Fruit fly (Drosophila melanogaster) whole organism: ENCODE data around the gene Ythdc1.

Experiments used
- CG8478 ChIP-seq: fragments of >200 bp; optimal IDR thresholded peaks from 2 replicates; lab custom pipeline; 2018; ENCODE audit warnings: inconsistent platforms
- Dll ChIP-seq: fragments of >200 bp; optimal IDR thresholded peaks from 2 replicates; lab custom pipeline; 2017
- EcR ChIP-seq, 2 experiments: fragments of >200 bp; optimal IDR thresholded peaks; 2 replicates each; lab custom pipeline; 2017; ENCODE audit warnings: missing biosample characterization in 2 of 2, missing genetic modification characterization in 2 of 2, missing genetic modification reagents in 2 of 2
- pan ChIP-seq: fragments of >200 bp; optimal IDR thresholded peaks from 2 replicates; lab custom pipeline; 2017
- psq ChIP-seq: fragments of >200 bp; optimal IDR thresholded peaks from 2 replicates; lab custom pipeline; 2017
- usp ChIP-seq: fragments of >200 bp; optimal IDR thresholded peaks from 2 replicates; lab custom pipeline; 2017; ENCODE audit warnings: missing biosample characterization, missing genetic modification characterization, mixed read lengths

Ythdc1 gene

DNA sequence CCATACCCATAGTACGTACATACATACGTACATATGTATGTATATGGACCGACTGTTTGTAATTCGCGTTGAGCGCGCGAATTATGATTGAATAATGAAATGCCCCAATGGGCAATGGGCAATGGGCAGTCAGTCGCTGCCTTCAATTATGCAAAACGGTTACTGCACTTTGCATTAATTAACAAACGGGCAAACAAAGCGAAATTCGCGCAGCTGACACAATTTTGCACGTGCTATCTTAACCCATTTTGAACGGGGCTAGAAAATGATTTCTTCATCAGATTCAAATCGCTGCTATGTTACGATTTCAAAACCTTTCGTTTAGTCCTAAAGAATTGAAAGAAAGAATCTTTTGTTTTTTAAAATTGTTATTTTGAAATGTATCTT, 25.9 kb upstream of the Ythdc1 start:
- no peak for TF ChIP-seq EcR (GFP tag; optimal IDR thresholded peaks at IDR 0.05; lab: Kevin White, UChicago)
- TF ChIP-seq Dll: no peak

DNA sequence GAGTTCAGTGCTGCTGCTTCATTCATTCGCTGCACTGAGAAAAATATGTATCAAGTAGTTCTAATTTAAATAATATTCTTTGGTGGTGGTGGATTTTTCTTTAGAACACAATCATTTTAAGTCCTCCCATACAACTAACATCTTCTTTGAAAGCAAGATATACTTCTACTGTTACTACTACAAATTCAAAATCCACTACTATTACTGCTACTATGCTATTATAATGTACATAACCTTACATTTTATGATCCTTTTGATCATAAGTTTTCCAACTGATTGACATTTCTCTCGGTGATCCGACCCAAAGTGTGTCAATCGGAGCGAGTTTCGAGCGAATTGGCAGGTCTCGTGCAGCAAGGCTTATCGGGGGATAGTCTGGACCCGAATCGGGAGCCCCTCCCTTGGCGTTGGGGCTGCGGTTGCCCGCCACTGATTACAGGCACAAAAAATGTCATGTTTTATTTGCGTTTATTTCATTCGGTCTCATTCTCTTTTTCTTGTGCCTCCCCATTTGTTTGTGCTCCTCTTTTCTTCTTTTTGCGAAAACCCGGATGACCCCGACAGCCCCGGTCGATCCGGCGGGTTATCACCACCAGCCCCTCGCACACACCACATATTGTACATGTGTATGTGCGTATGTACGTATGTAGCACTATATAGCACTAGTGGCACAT, 25.4 kb upstream of the Ythdc1 start:
- no peak for TF ChIP-seq CG8478
- TF ChIP-seq Dll: no peak
- TF ChIP-seq usp: no peak
- no peak for TF ChIP-seq EcR (GFP tag; optimal IDR thresholded peaks at IDR 0.05; lab: Kevin White, UChicago)
- no peak for TF ChIP-seq pan (lab: Kevin White, UChicago)
- no peak for TF ChIP-seq psq (lab: Kevin White, UChicago)

DNA sequence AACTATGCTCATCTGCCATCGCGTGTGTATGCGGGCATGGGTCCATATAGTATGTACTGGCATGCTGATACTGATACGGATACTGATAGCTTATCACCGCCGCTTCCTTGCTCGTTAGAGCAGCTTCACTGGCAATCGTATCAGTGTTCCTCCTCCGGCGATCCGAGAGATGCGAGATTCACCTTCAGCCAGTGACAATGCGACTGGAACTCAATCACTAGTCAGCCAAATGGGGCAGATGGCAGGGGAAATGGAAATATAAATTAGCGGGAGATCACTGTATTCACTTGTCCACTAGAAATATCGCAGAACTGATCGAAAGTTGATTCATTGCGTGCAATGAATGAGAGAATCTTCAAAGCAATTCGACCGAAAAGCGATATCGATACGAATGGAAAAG, 24.5 kb upstream of the Ythdc1 start:
- TF ChIP-seq pan (lab: Kevin White, UChicago) (no peak), usp (no peak)

DNA sequence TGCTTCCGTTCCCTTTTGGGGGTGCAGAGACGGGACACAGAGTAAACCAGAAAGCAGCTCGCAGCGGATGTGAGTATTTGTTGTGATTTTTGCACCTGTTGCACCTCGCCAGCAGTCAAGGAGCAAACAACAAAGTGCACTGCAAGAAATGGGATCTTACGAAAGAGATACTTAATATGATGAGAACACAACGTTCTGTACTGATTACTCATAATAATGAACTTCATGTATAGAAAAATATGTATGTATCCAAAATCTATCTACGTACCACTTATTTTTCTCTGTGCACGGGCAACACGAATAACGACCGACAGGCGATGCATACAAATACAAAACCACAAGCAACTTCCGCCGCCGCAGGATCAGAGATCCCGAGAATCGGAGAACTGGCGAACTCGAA, 23.9 kb upstream of the Ythdc1 start:
- TF ChIP-seq Dll (no peak), EcR (GFP tag; optimal IDR thresholded peaks at IDR 0.05; lab: Kevin White, UChicago) (no peak), psq (lab: Kevin White, UChicago) (no peak), usp (no peak), pan (lab: Kevin White, UChicago) (no peak), CG8478 (no peak)

DNA sequence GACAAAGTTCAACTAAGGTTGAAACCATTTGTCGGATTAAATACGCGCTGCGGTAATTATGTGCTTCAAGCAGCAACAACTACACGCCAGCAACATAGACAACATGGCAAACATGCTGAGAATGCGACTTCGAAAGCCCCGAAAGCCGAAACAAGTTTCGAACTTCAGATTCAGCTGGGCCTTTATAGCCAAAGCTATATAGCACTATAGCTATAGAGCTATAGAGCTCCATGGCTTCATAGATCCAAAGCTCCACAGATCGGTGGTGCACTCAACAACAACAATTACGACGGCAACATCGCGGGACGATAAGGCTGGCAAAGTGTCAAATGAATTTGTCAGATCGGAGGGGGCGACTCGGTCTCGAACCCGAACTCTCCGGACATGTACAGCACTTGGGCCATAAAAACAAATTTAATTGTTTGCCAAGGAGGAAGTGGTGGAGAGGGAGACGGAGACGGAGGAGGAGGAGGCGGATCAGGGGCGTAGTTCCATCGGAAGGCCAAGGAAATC, 23.4 kb upstream of the Ythdc1 start:
- TF ChIP-seq Dll: no peak
- no peak for TF ChIP-seq psq (lab: Kevin White, UChicago)
- no peak for TF ChIP-seq EcR (GFP tag; optimal IDR thresholded peaks at IDR 0.05; lab: Kevin White, UChicago)
- no peak for TF ChIP-seq pan (lab: Kevin White, UChicago)
- TF ChIP-seq CG8478: no peak
- TF ChIP-seq usp: no peak

DNA sequence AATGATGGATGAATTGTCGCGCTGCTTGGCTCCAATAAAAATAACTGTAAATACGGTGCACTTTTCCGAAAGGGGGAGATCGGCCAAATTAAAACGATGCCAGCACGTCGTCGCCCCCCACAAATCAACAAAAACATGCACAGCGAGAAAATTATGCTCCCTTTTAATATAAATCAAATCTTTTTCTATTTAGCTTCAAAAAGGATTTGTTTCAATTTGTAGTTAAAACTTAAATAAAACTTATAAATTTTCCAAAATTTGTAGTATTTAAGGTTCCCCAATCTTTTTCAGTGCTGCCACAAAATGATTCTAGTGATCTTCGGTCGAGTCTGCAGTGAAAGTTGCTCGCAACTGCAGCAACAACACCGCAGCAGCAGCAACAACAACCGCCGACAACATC, 22.1 kb upstream of the Ythdc1 start:
- TF ChIP-seq Dll (no peak), usp (no peak), EcR (GFP tag; optimal IDR thresholded peaks at IDR 0.05; lab: Kevin White, UChicago) (no peak), pan (lab: Kevin White, UChicago) (no peak), CG8478 (no peak), psq (lab: Kevin White, UChicago) (no peak)

DNA sequence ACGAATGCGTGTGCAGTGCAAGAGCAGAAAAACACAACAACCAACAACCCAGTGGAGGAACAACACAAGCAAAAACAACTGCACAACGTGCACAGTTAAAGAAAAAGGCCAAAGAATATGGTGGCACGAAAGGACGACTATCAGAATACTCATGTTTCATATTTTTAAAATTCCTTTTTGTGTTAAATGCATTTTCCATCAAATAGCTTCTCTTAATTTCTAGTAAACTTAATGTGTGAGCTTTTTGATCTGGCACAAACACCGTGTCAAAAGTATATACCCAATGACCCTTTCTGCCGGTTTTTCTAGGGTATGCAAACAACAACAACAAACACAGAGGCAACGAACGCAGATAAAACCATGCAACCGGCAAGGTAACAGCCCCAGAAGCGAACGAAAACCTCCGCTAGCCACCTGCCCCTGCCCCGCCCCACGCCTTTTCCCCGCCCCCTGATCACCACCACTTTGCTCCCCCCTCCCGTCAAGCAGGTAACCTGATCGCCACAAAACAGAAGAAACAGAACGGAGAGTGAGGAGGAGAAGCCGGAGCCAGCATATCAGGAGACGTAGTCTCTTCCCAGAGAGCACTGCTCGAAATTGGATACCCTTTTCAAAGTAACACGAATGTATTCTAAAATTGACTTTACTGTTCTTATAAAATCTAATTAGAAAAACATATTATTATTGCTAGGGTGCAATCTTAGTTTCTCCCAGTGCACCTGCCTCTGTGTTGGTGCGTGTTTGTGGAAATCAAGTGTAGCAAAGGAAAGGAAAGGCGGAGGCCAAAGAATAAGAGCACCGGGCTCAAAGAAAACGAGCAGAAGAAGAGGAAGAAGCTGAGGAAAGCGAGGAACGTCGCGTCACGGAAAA, 21.1 kb upstream of the Ythdc1 start:
- TF ChIP-seq psq (lab: Kevin White, UChicago) (no peak), CG8478 (no peak), Dll (no peak), pan (lab: Kevin White, UChicago) (peak; percentile 95), EcR (GFP tag; optimal IDR thresholded peaks at IDR 0.05; lab: Kevin White, UChicago) (peak in 1 of 2 experiments; percentile 62), usp (no peak)

DNA sequence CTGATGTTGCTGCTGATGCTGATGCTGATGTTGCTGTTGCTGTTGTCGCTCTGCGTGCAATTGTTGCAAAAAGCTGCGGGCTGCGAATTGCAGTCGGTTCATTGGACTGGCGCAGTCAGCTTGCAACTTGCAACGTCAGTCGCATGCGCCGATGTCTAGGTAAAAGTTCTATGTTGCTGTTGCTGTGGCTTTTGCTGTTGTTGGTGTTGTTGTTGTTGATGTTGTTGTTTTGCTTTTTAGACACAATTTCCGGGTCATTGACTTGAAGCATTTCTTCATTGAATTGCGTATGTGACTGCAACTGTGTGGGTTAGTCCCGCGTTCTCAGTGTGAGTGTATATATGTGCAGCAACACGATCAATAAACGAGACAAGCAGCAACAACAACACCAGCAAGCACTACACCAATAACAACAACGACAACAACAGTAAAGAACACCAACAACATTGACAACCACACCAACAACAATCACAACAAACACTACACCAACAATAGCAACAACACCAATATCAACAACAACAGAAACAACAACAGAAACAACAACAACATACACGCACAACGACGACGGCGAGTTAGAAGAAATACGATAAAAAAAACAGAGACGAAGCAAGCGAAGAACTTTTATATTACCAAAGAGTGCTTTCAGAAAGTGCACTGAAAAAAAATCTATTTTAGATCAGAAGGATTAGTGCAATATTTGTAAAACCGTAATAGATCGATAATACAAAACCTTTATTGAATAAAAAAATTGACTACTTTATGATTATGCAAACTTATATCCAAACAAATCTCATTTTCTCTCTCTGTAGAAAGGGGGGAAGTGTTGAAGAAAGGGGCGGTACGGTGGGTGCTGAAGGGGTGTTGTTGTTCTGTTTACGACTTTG, 20.2 kb upstream of the Ythdc1 start:
- TF ChIP-seq usp (no peak), psq (lab: Kevin White, UChicago) (no peak), EcR (GFP tag; optimal IDR thresholded peaks at IDR 0.05; lab: Kevin White, UChicago) (peak in 1 of 2 experiments; percentile 94), CG8478 (no peak), Dll (no peak), pan (lab: Kevin White, UChicago) (no peak)

DNA sequence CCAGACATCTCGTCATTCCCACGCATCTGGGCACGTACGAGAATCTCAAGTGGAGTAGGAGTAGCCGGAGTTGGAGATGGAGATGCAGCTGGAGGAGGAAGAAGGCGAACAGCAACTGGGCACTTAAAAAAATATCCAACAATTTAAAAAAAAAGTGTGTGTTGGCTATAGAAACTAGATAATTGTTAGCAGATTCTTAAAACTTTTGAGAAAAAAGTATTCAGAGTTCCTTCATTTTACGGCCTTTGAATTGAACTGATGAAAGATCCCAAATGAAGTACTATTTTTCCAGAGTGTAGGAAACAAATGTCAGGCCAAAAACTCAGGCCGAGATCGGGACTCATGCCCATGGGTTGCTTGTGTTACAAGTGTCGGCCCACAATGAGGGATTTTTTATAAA, 17.9 kb upstream of the Ythdc1 start:
- TF ChIP-seq pan (lab: Kevin White, UChicago): no peak

DNA sequence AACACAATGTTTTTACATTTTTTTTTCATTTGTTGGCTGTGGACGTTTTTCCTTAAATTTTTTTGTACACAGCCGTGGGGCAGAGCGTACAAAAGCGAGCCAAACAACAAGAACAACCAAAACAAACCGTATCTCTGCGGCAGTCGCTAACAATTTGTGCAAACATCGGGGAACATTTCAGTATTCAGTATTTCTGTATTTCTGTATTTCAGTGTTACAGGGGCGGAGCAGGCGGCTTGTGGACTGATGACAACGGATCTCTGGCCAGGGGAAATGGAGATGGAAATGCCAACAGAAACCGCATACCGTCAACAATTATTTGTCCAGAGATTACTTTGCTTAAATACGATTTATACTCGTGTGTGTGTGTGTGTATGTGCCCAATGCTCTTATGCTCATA, 16.6 kb upstream of the Ythdc1 start:
- TF ChIP-seq EcR (GFP tag; optimal IDR thresholded peaks at IDR 0.05; lab: Kevin White, UChicago) (no peak), Dll (no peak), usp (no peak), pan (lab: Kevin White, UChicago) (no peak), psq (lab: Kevin White, UChicago) (no peak), CG8478 (no peak)

DNA sequence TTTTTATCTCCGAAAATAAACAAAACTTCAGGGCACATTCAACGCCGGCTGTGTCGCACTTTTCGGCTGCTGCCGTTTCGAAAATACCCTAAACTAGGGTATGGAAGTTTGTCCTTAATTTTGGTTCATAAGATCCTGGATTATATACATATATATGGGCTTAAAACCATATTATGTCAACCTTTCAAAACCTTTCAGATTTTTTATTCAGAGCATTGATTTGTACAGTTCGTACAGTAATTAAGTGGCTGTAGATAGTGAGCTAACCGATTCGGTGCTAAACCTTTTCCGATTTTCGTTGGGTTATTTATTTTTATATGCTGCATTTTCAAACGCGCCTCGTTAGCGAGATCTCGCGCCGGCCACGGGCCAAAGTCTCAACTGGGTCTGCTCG, 15.7 kb upstream of the Ythdc1 start:
- no peak for TF ChIP-seq usp
- no peak for TF ChIP-seq EcR (GFP tag; optimal IDR thresholded peaks at IDR 0.05; lab: Kevin White, UChicago)
- TF ChIP-seq pan (lab: Kevin White, UChicago): no peak
- TF ChIP-seq psq (lab: Kevin White, UChicago): no peak
- no peak for TF ChIP-seq Dll
- no peak for TF ChIP-seq CG8478
